Fruit fly (Drosophila melanogaster) whole organism, embryonic: ENCODE measurements around the gene CG17202.

Experiments used
- ATbp ChIP-seq: fragments of 200-800 bp; sonication (Bioruptor generic); optimal IDR thresholded peaks from 2 replicates; lab custom pipeline; 2017; ENCODE audit warnings: missing biosample characterization, mild to moderate bottlenecking, missing genetic modification characterization, missing genetic modification reagents
- Atf3 ChIP-seq: fragments of 200-800 bp; sonication (Bioruptor generic); optimal IDR thresholded peaks from 3 replicates; lab custom pipeline; 2016; ENCODE audit warnings: missing biosample characterization, missing genetic modification characterization
- Atf6 ChIP-seq: fragments of 200-800 bp; sonication (Bioruptor generic); IDR thresholded peaks from 2 replicates; pipeline ENCODE4 v1.3.6; 2022; ENCODE audit warnings: missing biosample characterization, missing genetic modification characterization
- CG10321 ChIP-seq: fragments of 200-800 bp; sonication (Bioruptor generic); IDR thresholded peaks from 2 replicates; pipeline ENCODE4 v1.3.6; 2022; ENCODE audit warnings: missing biosample characterization, missing genetic modification characterization
- CG10543 ChIP-seq: fragments of 200-800 bp; sonication (Bioruptor generic); optimal IDR thresholded peaks from 3 replicates; lab custom pipeline; 2017; ENCODE audit warnings: missing biosample characterization, mild to moderate bottlenecking, missing genetic modification characterization, moderate library complexity
- CG14050 ChIP-seq: fragments of 200-800 bp; sonication (Bioruptor generic); IDR thresholded peaks from 3 replicates; pipeline ENCODE4 v1.3.6; 2022; ENCODE audit warnings: missing biosample characterization, missing genetic modification characterization
- CG15073 ChIP-seq: fragments of 200-800 bp; sonication (Bioruptor generic); optimal IDR thresholded peaks from 2 replicates; lab custom pipeline; 2016; ENCODE audit warnings: missing biosample characterization, missing genetic modification characterization
- CG1529 ChIP-seq: fragments of 200-800 bp; sonication (Bioruptor generic); optimal IDR thresholded peaks from 3 replicates; lab custom pipeline; 2018; ENCODE audit warnings: missing biosample characterization, missing genetic modification characterization
- CG1603 ChIP-seq: fragments of 200-800 bp; sonication (Bioruptor generic); optimal IDR thresholded peaks from 2 replicates; lab custom pipeline; 2019; ENCODE audit warnings: missing biosample characterization, mild to moderate bottlenecking, missing genetic modification characterization, moderate library complexity
- CG1647 ChIP-seq: fragments of 200-800 bp; sonication (Bioruptor generic); optimal IDR thresholded peaks from 3 replicates; lab custom pipeline; 2016; ENCODE audit warnings: missing biosample characterization, missing genetic modification characterization
- CG16863 ChIP-seq: fragments of 200-800 bp; sonication (Bioruptor generic); optimal IDR thresholded peaks from 3 replicates; lab custom pipeline; 2016; ENCODE audit warnings: missing biosample characterization, missing genetic modification characterization
- CG17912 ChIP-seq: fragments of 200-800 bp; sonication (Bioruptor generic); optimal IDR thresholded peaks from 2 replicates; lab custom pipeline; 2018; ENCODE audit warnings: missing biosample characterization, mild to moderate bottlenecking, missing genetic modification characterization
- CG3065 ChIP-seq: fragments of 200-800 bp; sonication (Bioruptor generic); optimal IDR thresholded peaks from 2 replicates; lab custom pipeline; 2016; ENCODE audit warnings: missing biosample characterization, missing genetic modification characterization
- CG31388 ChIP-seq: fragments of 200-800 bp; sonication (Bioruptor generic); optimal IDR thresholded peaks from 2 replicates; lab custom pipeline; 2016; ENCODE audit warnings: missing biosample characterization, missing genetic modification characterization
- CG32767 ChIP-seq: fragments of 200-800 bp; sonication (Bioruptor generic); IDR thresholded peaks from 2 replicates; pipeline ENCODE4 v1.3.6; 2022; ENCODE audit warnings: missing biosample characterization, missing genetic modification characterization
- CG3281 ChIP-seq: fragments of 200-800 bp; sonication (Bioruptor generic); optimal IDR thresholded peaks from 3 replicates; lab custom pipeline; 2017; ENCODE audit warnings: missing biosample characterization, mild to moderate bottlenecking, missing genetic modification characterization
- CG43689 ChIP-seq: fragments of 200-800 bp; sonication (Bioruptor generic); IDR thresholded peaks from 2 replicates; pipeline ENCODE4 v1.3.6; 2022; ENCODE audit warnings: missing biosample characterization, missing genetic modification characterization
- Dll ChIP-seq: fragments of 200-800 bp; sonication (Bioruptor generic); IDR thresholded peaks from 4 replicates; pipeline ENCODE4 v1.3.6; 2022; ENCODE audit warnings: missing biosample characterization, missing genetic modification characterization; ENCODE audit not compliant: partially characterized antibody
- ERR ChIP-seq: fragments of 200-800 bp; sonication (Bioruptor generic); optimal IDR thresholded peaks from 2 replicates; lab custom pipeline; 2016; ENCODE audit warnings: missing biosample characterization, missing genetic modification characterization
- Eip74EF ChIP-seq, 2 experiments: fragments of 200-800 bp in 1 of 2; fragments of >200 bp in 1 of 2; sonication (Bioruptor generic) in 1 of 2; optimal IDR thresholded peaks; 2 replicates each; lab custom pipeline; 2017 to 2019; ENCODE audit warnings: missing biosample characterization in 2 of 2, missing genetic modification characterization in 2 of 2, mild to moderate bottlenecking in 1 of 2, moderate library complexity in 1 of 2
- Elba2 ChIP-seq: fragments of 200-800 bp; sonication (Bioruptor generic); optimal IDR thresholded peaks from 3 replicates; lab custom pipeline; 2016; ENCODE audit warnings: missing biosample characterization, missing genetic modification characterization
- HLH3B ChIP-seq: fragments of 200-800 bp; sonication (Bioruptor generic); IDR thresholded peaks from 2 replicates; pipeline ENCODE4 v1.3.6; 2022; ENCODE audit warnings: missing biosample characterization, missing genetic modification characterization
- Lhr ChIP-seq: fragments of 200-800 bp; sonication (Bioruptor generic); optimal IDR thresholded peaks from 3 replicates; lab custom pipeline; 2017; ENCODE audit warnings: mild to moderate bottlenecking, missing biosample characterization, missing genetic modification reagents, missing genetic modification characterization
- Lpt ChIP-seq: fragments of >200 bp; optimal IDR thresholded peaks from 2 replicates; lab custom pipeline; 2018; ENCODE audit warnings: missing biosample characterization, missing genetic modification characterization
- Ptx1 ChIP-seq: fragments of 200-800 bp; sonication (Bioruptor generic); IDR thresholded peaks from 2 replicates; pipeline ENCODE4 v1.3.6; 2022; ENCODE audit warnings: missing biosample characterization, missing genetic modification characterization
- Sin3A ChIP-seq: fragments of >200 bp; optimal IDR thresholded peaks from 2 replicates; lab custom pipeline; 2018
- Xbp1 ChIP-seq: fragments of 200-800 bp; sonication (Bioruptor generic); optimal IDR thresholded peaks from 3 replicates; lab custom pipeline; 2016; ENCODE audit warnings: missing biosample characterization, mild to moderate bottlenecking, missing genetic modification characterization
- bab2 ChIP-seq: fragments of 200-800 bp; sonication (Bioruptor generic); optimal IDR thresholded peaks from 2 replicates; lab custom pipeline; 2016; ENCODE audit warnings: missing biosample characterization, missing genetic modification characterization
- bowl ChIP-seq: fragments of 200-800 bp; sonication (Bioruptor generic); IDR thresholded peaks from 2 replicates; pipeline ENCODE4 v1.3.6; 2022; ENCODE audit warnings: missing biosample characterization, missing genetic modification characterization
- br ChIP-seq: fragments of >200 bp; optimal IDR thresholded peaks from 2 replicates; lab custom pipeline; 2017
- bsh ChIP-seq, 2 experiments: fragments of 200-800 bp; sonication (Bioruptor generic); optimal IDR thresholded peaks; 2 replicates each; lab custom pipeline; 2017 to 2018; ENCODE audit warnings: mild to moderate bottlenecking in 2 of 2, missing biosample characterization in 2 of 2, missing genetic modification characterization in 2 of 2, moderate library complexity in 1 of 2
- cato ChIP-seq: fragments of 200-800 bp; sonication (Bioruptor generic); optimal IDR thresholded peaks from 2 replicates; lab custom pipeline; 2016; ENCODE audit warnings: missing biosample characterization, missing genetic modification characterization, borderline replicate concordance
- chm ChIP-seq: fragments of 200-800 bp; sonication (Bioruptor generic); IDR thresholded peaks from 2 replicates; pipeline ENCODE4 v1.3.6; 2022; ENCODE audit warnings: missing biosample characterization, missing genetic modification characterization
- crc ChIP-seq: fragments of 200-800 bp; sonication (Bioruptor generic); optimal IDR thresholded peaks from 2 replicates; lab custom pipeline; 2016; ENCODE audit warnings: missing biosample characterization, missing genetic modification characterization
- dan ChIP-seq: fragments of 200-800 bp; sonication (Bioruptor generic); IDR thresholded peaks from 2 replicates; pipeline ENCODE4 v1.3.6; 2022; ENCODE audit warnings: missing biosample characterization, missing genetic modification characterization
- danr ChIP-seq: fragments of 200-800 bp; sonication (Bioruptor generic); IDR thresholded peaks from 2 replicates; pipeline ENCODE4 v1.3.6; 2022; ENCODE audit warnings: missing biosample characterization, missing genetic modification characterization
- disco-r ChIP-seq: fragments of 200-800 bp; sonication (Bioruptor generic); optimal IDR thresholded peaks from 2 replicates; lab custom pipeline; 2016; ENCODE audit warnings: missing biosample characterization, missing genetic modification characterization
- emc ChIP-seq: fragments of 200-800 bp; sonication (Bioruptor generic); optimal IDR thresholded peaks from 2 replicates; lab custom pipeline; 2016; ENCODE audit warnings: missing biosample characterization, missing genetic modification characterization
- ems ChIP-seq: fragments of 200-800 bp; sonication (Bioruptor generic); optimal IDR thresholded peaks from 3 replicates; lab custom pipeline; 2016; ENCODE audit warnings: missing biosample characterization, missing genetic modification characterization
- fd102C ChIP-seq: fragments of 200-800 bp; sonication (Bioruptor generic); optimal IDR thresholded peaks from 2 replicates; lab custom pipeline; 2018; ENCODE audit warnings: missing biosample characterization, mild to moderate bottlenecking, missing genetic modification characterization, moderate library complexity
- hth ChIP-seq: fragments of >200 bp; optimal IDR thresholded peaks from 2 replicates; lab custom pipeline; 2017; ENCODE audit warnings: inconsistent platforms
- inv ChIP-seq: fragments of 200-800 bp; sonication (Bioruptor generic); IDR thresholded peaks from 2 replicates; pipeline ENCODE4 v1.3.6; 2022; ENCODE audit warnings: missing biosample characterization, missing genetic modification characterization; ENCODE audit not compliant: partially characterized antibody
- nmo ChIP-seq: fragments of 200-800 bp; sonication (Bioruptor generic); optimal IDR thresholded peaks from 2 replicates; lab custom pipeline; 2018; ENCODE audit warnings: missing biosample characterization, mild to moderate bottlenecking, missing genetic modification characterization, moderate library complexity
- phol ChIP-seq: fragments of 200-800 bp; sonication (Bioruptor generic); optimal IDR thresholded peaks from 3 replicates; lab custom pipeline; 2018; ENCODE audit warnings: missing biosample characterization, mild to moderate bottlenecking, missing genetic modification characterization, moderate library complexity
- ranshi ChIP-seq: fragments of 200-800 bp; sonication (Bioruptor generic); IDR thresholded peaks from 2 replicates; pipeline ENCODE4 v1.3.6; 2022; ENCODE audit warnings: missing biosample characterization, missing genetic modification characterization
- slp2 ChIP-seq: fragments of 200-800 bp; sonication (Bioruptor generic); optimal IDR thresholded peaks from 2 replicates; lab custom pipeline; 2016; ENCODE audit warnings: missing biosample characterization, missing genetic modification characterization
- sr ChIP-seq: fragments of 200-800 bp; sonication (Bioruptor generic); IDR thresholded peaks from 3 replicates; pipeline ENCODE4 v1.3.6; 2022; ENCODE audit warnings: missing biosample characterization, missing genetic modification characterization
- toy ChIP-seq: fragments of 200-800 bp; sonication (Bioruptor generic); IDR thresholded peaks from 2 replicates; pipeline ENCODE4 v1.3.6; 2022; ENCODE audit warnings: missing biosample characterization, missing genetic modification characterization
- wek ChIP-seq: fragments of 200-800 bp; sonication (Bioruptor generic); optimal IDR thresholded peaks from 3 replicates; lab custom pipeline; 2018; ENCODE audit warnings: missing biosample characterization, mild to moderate bottlenecking, missing genetic modification characterization, moderate library complexity
- yki ChIP-seq: fragments of >200 bp; optimal IDR thresholded peaks from 3 replicates; lab custom pipeline; 2018
- zen ChIP-seq: fragments of 200-800 bp; sonication (Bioruptor generic); optimal IDR thresholded peaks from 3 replicates; lab custom pipeline; 2018; ENCODE audit warnings: missing biosample characterization, mild to moderate bottlenecking, missing genetic modification characterization, moderate library complexity

The CG17202 gene

dm6 chr3R:12442601-12443533 is 20.3 kb downstream of the CG17202 start (continued):
- TF ChIP-seq ranshi (GFP tag; lab: Robert Waterston, UW) = no peak
- no peak for TF ChIP-seq Sin3A (lab: Kevin White, UChicago)
- no peak for TF ChIP-seq crc (GFP tag; lab: Kevin White, UChicago)
- TF ChIP-seq Atf6 (GFP tag; lab: Robert Waterston, UW) = peak; percentile 39
- TF ChIP-seq CG43689 (GFP tag; lab: Robert Waterston, UW) = no peak
- TF ChIP-seq chm (GFP tag; lab: Robert Waterston, UW) = no peak
- TF ChIP-seq CG15073 (GFP tag; lab: Kevin White, UChicago) = no peak
- TF ChIP-seq sr (GFP tag; lab: Robert Waterston, UW) = no peak
- no peak for TF ChIP-seq CG17912 (GFP tag; lab: Kevin White, UChicago)
- no peak for TF ChIP-seq danr (GFP tag; lab: Robert Waterston, UW)
- TF ChIP-seq nmo = no peak
- TF ChIP-seq ATbp (GFP tag; lab: Kevin White, UChicago) = no peak
- TF ChIP-seq fd102C (GFP tag; lab: Kevin White, UChicago) = no peak
- no peak for TF ChIP-seq slp2 (GFP tag; lab: Kevin White, UChicago)
- no peak for TF ChIP-seq CG32767 (GFP tag; lab: Robert Waterston, UW)
- TF ChIP-seq disco-r (GFP tag; lab: Kevin White, UChicago) = no peak
- TF ChIP-seq CG1647 (GFP tag; lab: Kevin White, UChicago) = no peak
- no peak for TF ChIP-seq dan (GFP tag; lab: Robert Waterston, UW)
- TF ChIP-seq inv (GFP tag; lab: Robert Waterston, UW) = no peak
- TF ChIP-seq toy (GFP tag; lab: Robert Waterston, UW) = no peak
- TF ChIP-seq CG10321 (GFP tag; lab: Robert Waterston, UW) = peak; percentile 76
- no peak for TF ChIP-seq ems (GFP tag; lab: Kevin White, UChicago)
- TF ChIP-seq Ptx1 (GFP tag; lab: Robert Waterston, UW) = peak; percentile 29; the same call in 1 of the 2 replicates
- no peak for TF ChIP-seq yki
- TF ChIP-seq CG14050 (GFP tag; lab: Robert Waterston, UW) = 0 out of 3 replicates have a peak, but pooled peaks have one; percentile 23
- TF ChIP-seq br = no peak
- no peak for TF ChIP-seq CG10543 (GFP tag; lab: Kevin White, UChicago)
- TF ChIP-seq Lhr (GFP tag; lab: Kevin White, UChicago) = no peak
- TF ChIP-seq bab2 (GFP tag; lab: Kevin White, UChicago) = no peak
- TF ChIP-seq Elba2 (GFP tag; lab: Kevin White, UChicago) = no peak
- TF ChIP-seq Xbp1 = peak; percentile 8
- TF ChIP-seq emc = no peak
- TF ChIP-seq HLH3B = no peak
- TF ChIP-seq CG31388 (GFP tag; lab: Kevin White, UChicago) = no peak
- TF ChIP-seq CG1529 (GFP tag; lab: Kevin White, UChicago) = no peak
- TF ChIP-seq Dll (GFP tag; lab: Robert Waterston, UW) = no peak
- TF ChIP-seq CG3281 (GFP tag; lab: Kevin White, UChicago) = peak; percentile 61
- no peak for TF ChIP-seq bsh (GFP tag; optimal IDR thresholded peaks at IDR 0.05; lab: Kevin White, UChicago)
- TF ChIP-seq ERR = no peak
- no peak for TF ChIP-seq cato
- no peak for TF ChIP-seq Atf3 (GFP tag; lab: Kevin White, UChicago)
- no peak for TF ChIP-seq CG1603
- peak; percentile 1 for TF ChIP-seq phol (tag; lab: Kevin White, UChicago)
- no peak for TF ChIP-seq zen (tag; lab: Kevin White, UChicago)
- no peak for TF ChIP-seq hth (lab: Kevin White, UChicago)
- TF ChIP-seq wek = no peak
- TF ChIP-seq bowl (GFP tag; lab: Robert Waterston, UW) = no peak
- no peak for TF ChIP-seq CG16863 (GFP tag; lab: Kevin White, UChicago)
- no peak for TF ChIP-seq Eip74EF (GFP tag; optimal IDR thresholded peaks at IDR 0.05; lab: Kevin White, UChicago)
- no peak for TF ChIP-seq CG3065
- no peak for TF ChIP-seq Lpt
